Worm (Caenorhabditis elegans) whole organism, L1 larva: ENCODE measurements around the gene scav-2.
A peak's percentile ranks its signal among the peaks of the same experiment; 100 is the strongest.

Experiments
- C04F5.9 ChIP-seq: sonication (generic microtip); optimal IDR thresholded peaks from 2 replicates; lab custom pipeline; 2016; ENCODE audit warnings: missing genetic modification characterization, missing compliant biosample characterization
- C16A3.4 ChIP-seq: fragments of 150-350 bp; optimal IDR thresholded peaks from 2 replicates; lab custom pipeline; 2014; ENCODE audit warnings: missing biosample characterization, missing genetic modification characterization
- C34B4.2 ChIP-seq: sonication (generic microtip); optimal IDR thresholded peaks from 2 replicates; lab custom pipeline; 2017; ENCODE audit warnings: mild to moderate bottlenecking, missing genetic modification characterization, missing compliant biosample characterization
- Y116A8C.19 ChIP-seq: sonication (generic microtip); optimal IDR thresholded peaks from 2 replicates; lab custom pipeline; 2016; ENCODE audit warnings: missing compliant biosample characterization, missing genetic modification characterization, borderline replicate concordance
- aha-1 ChIP-seq: fragments of 150-350 bp; optimal IDR thresholded peaks from 2 replicates; lab custom pipeline; 2014; ENCODE audit warnings: missing biosample characterization, missing genetic modification characterization
- alr-1 ChIP-seq: fragments of 200-800 bp; sonication (Bioruptor generic); optimal IDR thresholded peaks from 2 replicates; lab custom pipeline; 2018; ENCODE audit warnings: borderline replicate concordance, mild to moderate bottlenecking, missing genetic modification characterization, missing compliant biosample characterization
- blmp-1 ChIP-seq: fragments of 150-350 bp; optimal IDR thresholded peaks from 2 replicates; lab custom pipeline; 2014; ENCODE audit warnings: missing biosample characterization, missing genetic modification characterization
- ceh-82 ChIP-seq, 3 experiments: fragments of 150-350 bp in 1 of 3; sonication (generic microtip) in 2 of 3; optimal IDR thresholded peaks; 2 replicates each; lab custom pipeline; 2014 to 2017; ENCODE audit warnings: missing biosample characterization in 3 of 3, missing genetic modification characterization in 3 of 3
- ceh-90 ChIP-seq: sonication (generic microtip); optimal IDR thresholded peaks from 2 replicates; lab custom pipeline; 2016; ENCODE audit warnings: missing genetic modification characterization, missing compliant biosample characterization
- dpl-1 ChIP-seq, 3 experiments: fragments of 150-350 bp in 2 of 3; sonication (generic microtip) in 1 of 3; optimal IDR thresholded peaks; 2 replicates each; lab custom pipeline; 2014 to 2017; ENCODE audit warnings: missing biosample characterization in 3 of 3, missing genetic modification characterization in 3 of 3, missing genetic modification reagents in 3 of 3
- efl-1 ChIP-seq, 4 experiments: fragments of 150-350 bp; optimal IDR thresholded peaks in 3 of 4; peaks in 1 of 4; 1 replicate in 1 of 4; 2 replicates in 3 of 4; lab custom pipeline; 2014; ENCODE audit warnings: missing biosample characterization in 2 of 4, missing genetic modification characterization in 2 of 4, missing genetic modification reagents in 2 of 4
- elt-2 ChIP-seq: sonication (generic microtip); optimal IDR thresholded peaks from 2 replicates; lab custom pipeline; 2016; ENCODE audit warnings: missing genetic modification characterization, mild to moderate bottlenecking, inconsistent platforms, missing compliant biosample characterization, missing genetic modification reagents
- elt-3 ChIP-seq, 6 experiments: fragments of 150-350 bp in 1 of 6; sonication (generic microtip); optimal IDR thresholded peaks; 2 replicates each; lab custom pipeline; 2017 to 2018; ENCODE audit warnings: missing biosample characterization in 6 of 6, missing genetic modification characterization in 6 of 6, inconsistent platforms in 1 of 6
- fkh-10 ChIP-seq: sonication (generic microtip); optimal IDR thresholded peaks from 2 replicates; lab custom pipeline; 2017; ENCODE audit warnings: missing biosample characterization, missing genetic modification reagents, missing genetic modification characterization
- fos-1 ChIP-seq: fragments of 150-350 bp; optimal IDR thresholded peaks from 2 replicates; lab custom pipeline; 2014; ENCODE audit warnings: missing biosample characterization, missing genetic modification characterization
- grh-1 ChIP-seq: fragments of 200-800 bp; sonication (Bioruptor generic); IDR thresholded peaks from 2 replicates; pipeline ENCODE4 v1.3.6; 2022; ENCODE audit warnings: missing genetic modification reagents, missing genetic modification characterization, missing compliant biosample characterization
- hpl-2 ChIP-seq: fragments of 150-350 bp; optimal IDR thresholded peaks from 2 replicates; lab custom pipeline; 2014; ENCODE audit warnings: missing biosample characterization, missing genetic modification reagents, missing genetic modification characterization
- irx-1 ChIP-seq: sonication (generic microtip); optimal IDR thresholded peaks from 2 replicates; lab custom pipeline; 2016; ENCODE audit warnings: missing genetic modification characterization, missing compliant biosample characterization
- isw-1 ChIP-seq: fragments of 200-800 bp; sonication (Bioruptor generic); IDR thresholded peaks from 2 replicates; pipeline ENCODE4 v1.3.6; 2022; ENCODE audit warnings: missing genetic modification characterization, missing compliant biosample characterization
- lin-14 ChIP-seq: fragments of 200-800 bp; sonication (Bioruptor generic); optimal IDR thresholded peaks from 2 replicates; lab custom pipeline; 2018; ENCODE audit warnings: mild to moderate bottlenecking, missing genetic modification characterization, moderate library complexity, missing compliant biosample characterization
- lin-15B ChIP-seq: fragments of 150-350 bp; sonication (generic microtip); optimal IDR thresholded peaks from 3 replicates; lab custom pipeline; 2014; ENCODE audit warnings: missing biosample characterization, missing genetic modification characterization
- lsy-2 ChIP-seq, 2 experiments: fragments of 150-350 bp; optimal IDR thresholded peaks; 2 replicates each; lab custom pipeline; 2014; ENCODE audit warnings: missing biosample characterization in 2 of 2, missing genetic modification characterization in 2 of 2
- mab-9 ChIP-seq: fragments of 200-800 bp; sonication (Bioruptor generic); IDR thresholded peaks from 2 replicates; pipeline ENCODE4 v1.3.6; 2022; ENCODE audit warnings: missing genetic modification reagents, missing genetic modification characterization, missing compliant biosample characterization
- mdl-1 ChIP-seq, 2 experiments: fragments of 150-350 bp; optimal IDR thresholded peaks; 2 replicates each; lab custom pipeline; 2014 to 2017; ENCODE audit warnings: missing biosample characterization in 2 of 2, missing genetic modification characterization in 2 of 2, inconsistent platforms in 1 of 2
- mef-2 ChIP-seq: fragments of 150-350 bp; optimal IDR thresholded peaks from 2 replicates; lab custom pipeline; 2014; ENCODE audit warnings: missing biosample characterization, missing genetic modification characterization
- mep-1 ChIP-seq: fragments of 150-350 bp; optimal IDR thresholded peaks from 2 replicates; lab custom pipeline; 2014; ENCODE audit warnings: missing biosample characterization, missing genetic modification characterization
- nhr-20 ChIP-seq: sonication (generic microtip); optimal IDR thresholded peaks from 2 replicates; lab custom pipeline; 2016; ENCODE audit warnings: mild to moderate bottlenecking, missing genetic modification characterization, missing compliant biosample characterization
- nhr-237 ChIP-seq: fragments of 150-350 bp; optimal IDR thresholded peaks from 2 replicates; lab custom pipeline; 2014; ENCODE audit warnings: missing biosample characterization, missing genetic modification characterization
- nhr-71 ChIP-seq: sonication (generic microtip); optimal IDR thresholded peaks from 2 replicates; lab custom pipeline; 2016; ENCODE audit warnings: mild to moderate bottlenecking, missing genetic modification characterization, moderate library complexity, missing compliant biosample characterization
- nhr-85 ChIP-seq: sonication (generic microtip); peaks from one replicate; lab custom pipeline; 2016; ENCODE audit warnings: missing genetic modification characterization, inconsistent platforms, missing compliant biosample characterization
- pag-3 ChIP-seq: sonication (generic microtip); optimal IDR thresholded peaks from 2 replicates; lab custom pipeline; 2017; ENCODE audit warnings: missing genetic modification characterization, mild to moderate bottlenecking, missing compliant biosample characterization, antibody characterized with exemption, borderline replicate concordance; ENCODE audit not compliant: insufficient read depth
- pax-3 ChIP-seq: fragments of 200-800 bp; sonication (Bioruptor generic); optimal IDR thresholded peaks from 2 replicates; lab custom pipeline; 2018; ENCODE audit warnings: mild to moderate bottlenecking, missing genetic modification characterization, moderate library complexity, missing compliant biosample characterization
- snu-23 ChIP-seq: sonication (generic microtip); optimal IDR thresholded peaks from 2 replicates; lab custom pipeline; 2016; ENCODE audit warnings: missing genetic modification characterization, missing compliant biosample characterization
- sox-4 ChIP-seq: sonication (generic microtip); optimal IDR thresholded peaks from 2 replicates; lab custom pipeline; 2016; ENCODE audit warnings: missing genetic modification characterization, missing compliant biosample characterization
- sptf-1 ChIP-seq: fragments of 150-350 bp; optimal IDR thresholded peaks from 2 replicates; lab custom pipeline; 2014; ENCODE audit warnings: missing biosample characterization, missing genetic modification characterization
- sup-37 ChIP-seq: fragments of 200-800 bp; sonication (Bioruptor generic); optimal IDR thresholded peaks from 2 replicates; lab custom pipeline; 2018; ENCODE audit warnings: mild to moderate bottlenecking, missing genetic modification characterization, missing compliant biosample characterization
- swsn-7 ChIP-seq: sonication (generic microtip); optimal IDR thresholded peaks from 2 replicates; lab custom pipeline; 2016; ENCODE audit warnings: missing genetic modification characterization, missing compliant biosample characterization
- tbx-2 ChIP-seq: sonication (generic microtip); optimal IDR thresholded peaks from 2 replicates; lab custom pipeline; 2016; ENCODE audit warnings: missing genetic modification characterization, missing compliant biosample characterization
- unc-30 ChIP-seq: sonication (generic microtip); optimal IDR thresholded peaks from 2 replicates; lab custom pipeline; 2017; ENCODE audit warnings: missing biosample characterization, missing genetic modification characterization
- unc-86 ChIP-seq: sonication (generic microtip); optimal IDR thresholded peaks from 2 replicates; lab custom pipeline; 2016; ENCODE audit warnings: missing genetic modification characterization, missing compliant biosample characterization
- vab-15 ChIP-seq: sonication (generic microtip); optimal IDR thresholded peaks from 2 replicates; lab custom pipeline; 2017; ENCODE audit warnings: missing genotype, mild to moderate bottlenecking, missing genetic modification characterization, missing compliant biosample characterization
- zag-1 ChIP-seq: fragments of 150-350 bp; optimal IDR thresholded peaks from 2 replicates; lab custom pipeline; 2014; ENCODE audit warnings: missing biosample characterization, missing genetic modification characterization
- zip-4 ChIP-seq: fragments of 200-800 bp; sonication (Bioruptor generic); optimal IDR thresholded peaks from 2 replicates; lab custom pipeline; 2018; ENCODE audit warnings: mild to moderate bottlenecking, missing genetic modification characterization, moderate library complexity, missing compliant biosample characterization
- ztf-11 ChIP-seq, 2 experiments: sonication (generic microtip); optimal IDR thresholded peaks; 2 replicates each; lab custom pipeline; 2016 to 2017; ENCODE audit warnings: missing genetic modification characterization in 2 of 2, missing biosample characterization in 1 of 2, missing compliant biosample characterization in 1 of 2

Gene scav-2

DNA sequence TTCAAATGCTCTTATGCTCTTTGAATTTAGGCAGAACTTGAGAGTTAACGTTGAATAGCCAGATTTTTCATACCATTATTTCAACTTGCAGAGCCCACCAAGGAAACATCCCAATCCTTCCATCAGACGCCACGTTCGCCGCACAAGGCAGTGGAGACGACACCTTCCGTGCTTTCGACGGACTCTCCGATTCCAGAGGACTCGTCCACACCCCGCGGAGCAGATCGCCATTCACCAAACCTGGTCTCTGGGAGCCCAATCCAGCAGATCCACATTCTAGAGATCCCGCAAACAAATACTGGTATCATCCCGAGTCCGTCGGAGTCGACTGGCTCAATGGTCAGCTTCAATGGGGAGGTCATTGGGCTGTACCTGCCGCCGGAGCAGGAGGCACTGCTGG is 24.9 kb upstream of the scav-2 start:
- TF ChIP-seq grh-1: 0 out of 2 replicates have a peak, but pooled peaks have one; percentile 14
- no peak for TF ChIP-seq Y116A8C.19
- no peak for TF ChIP-seq vab-15 (tag; lab: Kevin White, UChicago)

DNA sequence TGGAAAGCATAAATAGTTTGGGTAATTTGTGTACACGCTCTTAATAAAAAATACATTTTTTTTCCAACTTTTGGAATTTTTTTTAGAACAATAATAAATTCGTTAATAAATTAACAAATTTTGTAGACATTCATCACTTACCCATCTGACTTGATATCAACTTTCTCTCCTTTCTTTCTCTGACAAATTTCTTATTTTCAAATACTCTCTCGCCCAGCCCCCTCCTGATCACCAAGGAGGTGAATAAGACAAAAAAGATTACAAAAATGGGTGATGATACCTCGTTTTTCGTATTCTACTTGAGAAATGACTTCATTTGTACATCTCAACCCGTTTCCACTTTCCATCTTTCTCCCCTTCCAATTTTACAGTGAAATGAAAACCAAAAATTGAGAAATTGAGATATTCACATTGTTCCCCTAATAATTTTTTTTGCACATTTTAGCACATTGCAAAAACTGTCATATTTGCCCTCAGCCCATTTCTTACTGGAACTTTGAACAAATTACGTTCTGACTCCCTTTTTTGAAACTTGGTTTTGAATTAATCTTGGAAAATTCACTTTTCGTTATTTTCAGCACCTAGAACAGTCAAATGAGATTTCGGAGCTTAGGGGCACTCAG is 20.6 kb upstream of the scav-2 start, which contains the start of gene osm-7:
Gene osm-7, plus strand, starts transcription at position 573 of the 623 bp plus-strand sequence.
- TF ChIP-seq aha-1 (no peak), snu-23 (GFP tag; lab: Kevin White, UChicago) (no peak), ztf-11 (tag; optimal IDR thresholded peaks at IDR 0.05; lab: Kevin White, UChicago) (no peak), lin-15B (no peak), nhr-237 (tag; lab: Kevin White, UChicago) (no peak), elt-3 (tag; optimal IDR thresholded peaks at IDR 0.05; lab: Kevin White, UChicago) (peak in 1 of 6 experiments; percentile 55), nhr-20 (tag; lab: Kevin White, UChicago) (no peak), grh-1 (no peak), mab-9 (no peak), C34B4.2 (tag; lab: Kevin White, UChicago) (no peak), blmp-1 (tag; lab: Kevin White, UChicago) (peak; percentile 70), pag-3 (tag; lab: Kevin White, UChicago) (no peak), nhr-85 (tag; lab: Kevin White, UChicago) (peak; percentile 37), vab-15 (tag; lab: Kevin White, UChicago) (no peak)

DNA sequence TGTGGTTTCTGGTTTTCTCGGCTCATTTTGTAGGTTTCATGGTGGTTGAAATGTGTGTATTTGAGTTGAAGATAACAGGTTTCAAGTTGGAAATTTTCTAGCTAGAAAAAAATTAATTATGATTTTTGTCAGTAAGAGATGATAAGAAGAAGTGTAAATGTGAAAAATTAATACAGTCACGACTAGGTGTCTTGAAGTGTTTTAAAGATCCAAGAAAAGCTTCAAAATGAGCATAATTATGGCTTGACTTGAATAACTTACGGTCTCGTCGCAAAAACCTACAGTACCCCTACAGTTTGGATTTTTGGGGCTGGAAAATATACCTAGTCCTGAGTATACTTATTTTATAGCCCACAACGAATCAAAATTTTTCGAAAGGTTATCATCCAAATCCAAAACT is 15.2 kb upstream of the scav-2 start, which contains the start of gene exc-12:
Gene exc-12, minus strand, starts transcription at position 101 of the 400 bp plus-strand sequence.
- TF ChIP-seq zip-4 (GFP tag; lab: Kevin White, UChicago) (no peak), alr-1 (tag; lab: Kevin White, UChicago) (no peak), elt-2 (no peak), unc-86 (tag; lab: Kevin White, UChicago) (no peak), mdl-1 (tag; optimal IDR thresholded peaks at IDR 0.05; lab: Kevin White, UChicago) (no peak), nhr-20 (tag; lab: Kevin White, UChicago) (no peak), unc-30 (no peak), mef-2 (tag; lab: Kevin White, UChicago) (no peak), swsn-7 (no peak), fkh-10 (GFP tag; lab: Kevin White, UChicago) (no peak), dpl-1 (GFP tag; optimal IDR thresholded peaks at IDR 0.05; lab: Kevin White, UChicago) (no peak), zag-1 (tag; lab: Kevin White, UChicago) (no peak)

DNA sequence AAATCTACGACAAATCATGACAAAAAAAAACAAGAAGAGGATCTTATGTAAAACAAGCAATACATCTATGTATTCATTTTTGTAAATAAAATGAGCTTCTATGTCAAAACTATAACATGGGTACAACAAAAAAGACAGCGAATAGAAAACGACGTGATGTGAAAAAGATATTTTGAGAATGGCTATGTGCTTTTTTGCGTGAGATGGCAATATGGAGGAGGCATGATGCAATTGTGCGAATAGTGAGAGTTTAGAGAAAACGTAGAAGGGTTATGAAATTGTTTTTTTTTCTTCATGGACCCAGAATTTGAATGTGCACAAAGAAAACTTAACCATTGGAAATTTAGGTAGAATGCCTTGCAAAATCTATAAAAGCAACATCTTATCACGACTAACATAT is 10.8 kb upstream of the scav-2 start:
- TF ChIP-seq tbx-2: no peak
- TF ChIP-seq pax-3 (tag; lab: Kevin White, UChicago): no peak
- TF ChIP-seq sptf-1 (tag; lab: Kevin White, UChicago): no peak
- no peak for TF ChIP-seq irx-1
- no peak for TF ChIP-seq mep-1 (tag; lab: Kevin White, UChicago)
- TF ChIP-seq sup-37: no peak
- no peak for TF ChIP-seq C04F5.9
- TF ChIP-seq lsy-2 (tag; optimal IDR thresholded peaks at IDR 0.05; lab: Kevin White, UChicago): peak in 1 of 2 experiments; percentile 12
- no peak for TF ChIP-seq isw-1 (GFP tag; lab: Robert Waterston, UW)
- no peak for TF ChIP-seq ceh-90
- TF ChIP-seq fos-1 (tag; lab: Kevin White, UChicago): no peak
- TF ChIP-seq hpl-2 (GFP tag; lab: Kevin White, UChicago): no peak
- TF ChIP-seq alr-1 (tag; lab: Kevin White, UChicago): no peak
- TF ChIP-seq sox-4 (tag; lab: Kevin White, UChicago): no peak
- peak in 1 of 2 experiments; percentile 3 for TF ChIP-seq efl-1 (optimal IDR thresholded peaks at IDR 0.05; lab: Kevin White, UChicago)
- TF ChIP-seq efl-1 (GFP tag; optimal IDR thresholded peaks at IDR 0.05 in 1 of 2; lab: Kevin White, UChicago): no peak
- no peak for TF ChIP-seq blmp-1 (tag; lab: Kevin White, UChicago)
- TF ChIP-seq nhr-71 (tag; lab: Kevin White, UChicago): peak; percentile 16
- no peak for TF ChIP-seq ztf-11 (tag; optimal IDR thresholded peaks at IDR 0.05; lab: Kevin White, UChicago)
- peak; percentile 45 for TF ChIP-seq lin-14 (GFP tag; lab: Kevin White, UChicago)
- TF ChIP-seq fkh-10 (GFP tag; lab: Kevin White, UChicago): no peak
- peak in 2 of 3 experiments; percentile 8 to 11 for TF ChIP-seq ceh-82 (tag; optimal IDR thresholded peaks at IDR 0.05; lab: Kevin White, UChicago)
- no peak for TF ChIP-seq C16A3.4
